Worm (Caenorhabditis elegans) whole organism, early embryonic: ENCODE data around the gene crn-2.
A peak's percentile ranks its signal among the peaks of the same experiment; 100 is the strongest.

Source experiments
- B0310.2 ChIP-seq: sonication (generic microtip); optimal IDR thresholded peaks from 2 replicates; lab custom pipeline; 2016; ENCODE audit warnings: mild to moderate bottlenecking, missing genetic modification characterization, missing compliant biosample characterization
- F13C5.2 ChIP-seq: sonication (generic microtip); optimal IDR thresholded peaks from 2 replicates; lab custom pipeline; 2017; ENCODE audit warnings: mild to moderate bottlenecking, missing genetic modification characterization, inconsistent platforms, missing compliant biosample characterization
- aly-1 ChIP-seq: sonication (generic microtip); optimal IDR thresholded peaks from 2 replicates; lab custom pipeline; 2016; ENCODE audit warnings: missing genetic modification characterization, missing compliant biosample characterization
- ama-1 ChIP-seq: fragments of 150-350 bp; optimal IDR thresholded peaks from 2 replicates; lab custom pipeline; 2014
- ceh-13 ChIP-seq: fragments of 200-800 bp; sonication (Bioruptor generic); optimal IDR thresholded peaks from 2 replicates; lab custom pipeline; 2018; ENCODE audit warnings: mild to moderate bottlenecking, missing genetic modification characterization, missing compliant biosample characterization
- ceh-36 ChIP-seq: sonication (generic microtip); optimal IDR thresholded peaks from 2 replicates; lab custom pipeline; 2016; ENCODE audit warnings: missing genetic modification characterization, inconsistent platforms, missing compliant biosample characterization
- ets-7 ChIP-seq: sonication (generic microtip); optimal IDR thresholded peaks from 2 replicates; lab custom pipeline; 2016; ENCODE audit warnings: missing genotype, missing genetic modification characterization, missing compliant biosample characterization
- flt-1 ChIP-seq: fragments of 200-800 bp; sonication (Bioruptor generic); IDR thresholded peaks from 2 replicates; pipeline ENCODE4 v1.3.6; 2022; ENCODE audit warnings: missing genetic modification characterization, missing compliant biosample characterization
- hmbx-1 ChIP-seq: sonication (generic microtip); optimal IDR thresholded peaks from 2 replicates; lab custom pipeline; 2016; ENCODE audit warnings: mild to moderate bottlenecking, missing genetic modification characterization, missing compliant biosample characterization
- hmg-4 ChIP-seq: fragments of 200-800 bp; sonication (Bioruptor generic); optimal IDR thresholded peaks from 2 replicates; lab custom pipeline; 2018; ENCODE audit warnings: mild to moderate bottlenecking, missing genetic modification characterization, missing compliant biosample characterization
- hnd-1 ChIP-seq: sonication (generic microtip); optimal IDR thresholded peaks from 2 replicates; lab custom pipeline; 2016; ENCODE audit warnings: missing genetic modification characterization, missing compliant biosample characterization
- pes-1 ChIP-seq: fragments of 200-800 bp; sonication (Bioruptor generic); IDR thresholded peaks from 2 replicates; pipeline ENCODE4 v1.3.6; 2022; ENCODE audit warnings: missing genetic modification reagents, missing genetic modification characterization, missing compliant biosample characterization
- scrt-1 ChIP-seq: fragments of 200-800 bp; sonication (Bioruptor generic); IDR thresholded peaks from 2 replicates; pipeline ENCODE4 v1.3.6; 2022; ENCODE audit warnings: missing genetic modification characterization, missing compliant biosample characterization
- sea-1 ChIP-seq: fragments of 200-800 bp; sonication (Bioruptor generic); conservative IDR thresholded peaks from 2 replicates; pipeline ENCODE4 v1.3.6; 2022; ENCODE audit warnings: missing genetic modification characterization, missing compliant biosample characterization
- tbx-11 ChIP-seq: fragments of 200-800 bp; sonication (Bioruptor generic); IDR thresholded peaks from 2 replicates; pipeline ENCODE4 v1.3.6; 2022; ENCODE audit warnings: missing genetic modification characterization, missing compliant biosample characterization
- tbx-37 ChIP-seq: fragments of 200-800 bp; sonication (Bioruptor generic); conservative IDR thresholded peaks from 2 replicates; pipeline ENCODE4 v1.3.6; 2022; ENCODE audit warnings: missing genetic modification reagents, missing genetic modification characterization, missing compliant biosample characterization
- tra-4 ChIP-seq: sonication (generic microtip); optimal IDR thresholded peaks from 2 replicates; lab custom pipeline; 2017; ENCODE audit warnings: missing genetic modification characterization, missing compliant biosample characterization

Gene crn-2

ce11 chrV:5576008-5576407 lies 18.4 kb upstream of the crn-2 start:
- TF ChIP-seq pes-1 (GFP tag; lab: Robert Waterston, UW) (no peak), tra-4 (tag; lab: Kevin White, UChicago) (no peak), ceh-13 (GFP tag; lab: Kevin White, UChicago) (no peak), B0310.2 (tag; lab: Kevin White, UChicago) (no peak), tbx-37 (GFP tag; lab: Robert Waterston, UW) (no peak), ets-7 (tag; lab: Kevin White, UChicago) (no peak), flt-1 (GFP tag; lab: Robert Waterston, UW) (no peak), F13C5.2 (tag; lab: Kevin White, UChicago) (no peak), tbx-11 (no peak), sea-1 (GFP tag; lab: Robert Waterston, UW) (no peak), hmbx-1 (tag; lab: Kevin White, UChicago) (no peak), hnd-1 (no peak), ama-1 (lab: Kevin White, UChicago) (no peak), scrt-1 (GFP tag; lab: Robert Waterston, UW) (no peak), aly-1 (tag; lab: Kevin White, UChicago) (no peak), hmg-4 (no peak)

- TF ChIP-seq scrt-1 (GFP tag; lab: Robert Waterston, UW) (no peak), aly-1 (tag; lab: Kevin White, UChicago) (no peak), tra-4 (tag; lab: Kevin White, UChicago) (no peak), sea-1 (GFP tag; lab: Robert Waterston, UW) (no peak), ceh-36 (no peak), ama-1 (lab: Kevin White, UChicago) (no peak), F13C5.2 (tag; lab: Kevin White, UChicago) (no peak), hmbx-1 (tag; lab: Kevin White, UChicago) (no peak), B0310.2 (tag; lab: Kevin White, UChicago) (no peak), tbx-37 (GFP tag; lab: Robert Waterston, UW) (no peak), tbx-11 (no peak), flt-1 (GFP tag; lab: Robert Waterston, UW) (no peak), hmg-4 (no peak), hnd-1 (no peak), pes-1 (GFP tag; lab: Robert Waterston, UW) (no peak), ceh-13 (GFP tag; lab: Kevin White, UChicago) (no peak)
Observed at ce11 chrV:5579666-5580065, 14.7 kb upstream of the crn-2 start.

DNA sequence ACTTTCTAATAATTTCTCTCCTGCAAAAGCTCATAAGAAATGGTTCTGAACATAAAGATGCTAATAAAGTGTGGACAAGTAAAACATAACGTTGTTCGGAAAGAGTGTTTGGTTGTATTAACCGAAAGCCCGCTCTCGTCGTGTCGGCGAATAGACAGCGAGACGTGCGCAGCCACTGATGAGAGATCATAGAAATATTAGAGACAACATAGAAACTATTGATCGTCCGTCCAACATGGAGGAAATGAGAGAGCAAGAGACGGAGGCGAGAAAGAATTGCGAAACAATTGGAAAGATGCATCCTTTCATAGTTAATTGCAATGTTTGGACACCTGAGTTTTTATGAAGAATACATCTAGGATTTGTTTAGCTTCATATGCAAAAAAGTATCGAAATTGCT lies 13.9 kb upstream of the crn-2 start:
- TF ChIP-seq ceh-36, result no peak
- peak; percentile 40 for TF ChIP-seq F13C5.2 (tag; lab: Kevin White, UChicago)

DNA sequence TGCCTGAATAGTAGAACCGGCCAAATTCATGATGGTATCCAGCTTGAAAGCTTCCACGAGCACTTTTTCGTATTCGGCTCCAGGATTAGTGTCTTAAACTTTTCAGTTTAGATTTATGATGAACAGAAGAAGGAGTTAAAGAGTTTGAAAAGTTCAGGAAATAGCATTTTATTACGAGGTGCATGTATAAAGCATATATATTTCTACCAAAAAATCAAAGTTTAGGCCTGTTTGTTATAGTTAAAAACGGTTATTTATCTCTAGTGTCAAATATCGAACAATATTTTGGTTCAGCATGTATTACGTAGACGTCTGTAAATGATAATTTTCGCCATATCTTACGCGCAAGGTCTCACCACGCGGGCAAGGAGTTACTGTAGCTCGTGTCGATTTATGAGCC lies 13.1 kb upstream of the crn-2 start, which contains the start of gene klc-2:
Gene klc-2 (minus strand): TSS at position 101 of the 400 bp plus-strand sequence.
- TF ChIP-seq tbx-11, result no peak
- no peak for TF ChIP-seq hmg-4
- TF ChIP-seq tra-4 (tag; lab: Kevin White, UChicago), result no peak
- TF ChIP-seq hmbx-1 (tag; lab: Kevin White, UChicago), result no peak
- no peak for TF ChIP-seq flt-1 (GFP tag; lab: Robert Waterston, UW)
- no peak for TF ChIP-seq tbx-37 (GFP tag; lab: Robert Waterston, UW)
- no peak for TF ChIP-seq ceh-13 (GFP tag; lab: Kevin White, UChicago)

DNA sequence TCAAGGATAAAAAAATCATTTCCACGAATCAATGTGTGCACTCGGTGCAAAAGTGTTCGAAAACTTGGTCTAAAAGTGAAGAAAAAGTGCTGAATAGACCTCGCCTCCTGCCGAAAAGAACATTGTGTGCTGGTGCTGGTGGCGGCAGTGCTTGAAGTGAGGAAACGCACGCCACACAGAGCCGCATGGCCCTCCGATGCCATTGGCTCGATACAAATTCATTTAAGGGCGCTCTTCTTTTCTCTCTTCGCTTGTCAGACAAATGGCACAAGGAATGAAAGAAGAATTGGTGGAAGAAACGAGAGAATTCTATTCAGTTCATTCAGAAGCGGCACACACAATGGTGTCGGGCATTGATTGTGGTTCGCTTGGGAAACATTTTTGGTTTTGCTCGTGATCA lies 12.1 kb upstream of the crn-2 start:
- TF ChIP-seq flt-1 (GFP tag; lab: Robert Waterston, UW), result no peak
- no peak for TF ChIP-seq hmg-4
- TF ChIP-seq ama-1 (lab: Kevin White, UChicago), result no peak
- no peak for TF ChIP-seq hmbx-1 (tag; lab: Kevin White, UChicago)

DNA sequence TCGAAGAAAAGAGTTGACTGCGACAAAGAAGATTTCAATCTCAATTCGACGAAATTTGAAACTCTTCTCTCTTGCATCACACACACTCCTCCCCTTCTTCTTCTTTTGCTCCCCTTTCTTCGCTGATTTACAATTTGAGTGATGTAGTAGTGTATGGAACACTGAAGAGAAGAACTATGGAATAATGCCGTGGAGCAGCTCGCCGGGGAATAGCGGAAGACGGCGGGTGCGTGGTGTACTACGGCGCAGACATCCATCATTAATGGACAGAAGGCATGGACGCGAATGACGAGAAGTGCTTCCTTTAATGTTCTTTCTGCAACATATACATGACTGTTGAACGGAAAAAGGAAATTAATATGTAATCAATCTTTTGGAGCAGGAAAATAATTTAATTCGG lies 11.6 kb upstream of the crn-2 start:
- TF ChIP-seq ets-7 (tag; lab: Kevin White, UChicago) (no peak), aly-1 (tag; lab: Kevin White, UChicago) (no peak), ceh-36 (no peak), B0310.2 (tag; lab: Kevin White, UChicago) (no peak), ceh-13 (GFP tag; lab: Kevin White, UChicago) (no peak), scrt-1 (GFP tag; lab: Robert Waterston, UW) (no peak), pes-1 (GFP tag; lab: Robert Waterston, UW) (no peak), tbx-11 (no peak), hnd-1 (no peak), ama-1 (lab: Kevin White, UChicago) (no peak), flt-1 (GFP tag; lab: Robert Waterston, UW) (no peak), hmg-4 (no peak), sea-1 (GFP tag; lab: Robert Waterston, UW) (no peak), tra-4 (tag; lab: Kevin White, UChicago) (no peak)

DNA sequence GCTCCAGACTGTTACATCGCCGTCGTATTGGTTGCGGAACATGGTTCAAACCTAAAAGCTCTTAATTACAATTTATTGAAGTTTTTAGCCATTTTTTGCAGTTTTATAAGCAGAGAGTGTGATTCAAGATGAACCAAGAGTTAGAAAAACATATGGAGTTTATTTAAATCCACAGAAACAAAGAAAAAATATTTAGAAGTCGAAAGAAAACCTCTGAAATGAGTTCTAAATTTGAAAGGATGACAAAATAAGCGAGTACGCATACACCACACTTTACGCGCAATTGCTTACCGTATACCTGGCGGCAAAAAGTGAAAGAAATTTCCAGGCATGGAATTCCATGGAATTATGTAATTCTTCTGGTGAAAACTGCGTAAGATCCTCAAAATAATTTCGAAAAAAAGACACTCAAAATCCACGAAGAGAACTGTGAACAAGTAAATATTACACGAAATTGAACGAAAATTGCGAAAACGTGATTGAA lies 10.1 kb upstream of the crn-2 start, which contains the start of gene pas-6:
Gene pas-6 (minus strand): TSS at position 51 of the 484 bp plus-strand sequence.
- TF ChIP-seq F13C5.2 (tag; lab: Kevin White, UChicago) (peak; percentile 24), ceh-36 (no peak)

DNA sequence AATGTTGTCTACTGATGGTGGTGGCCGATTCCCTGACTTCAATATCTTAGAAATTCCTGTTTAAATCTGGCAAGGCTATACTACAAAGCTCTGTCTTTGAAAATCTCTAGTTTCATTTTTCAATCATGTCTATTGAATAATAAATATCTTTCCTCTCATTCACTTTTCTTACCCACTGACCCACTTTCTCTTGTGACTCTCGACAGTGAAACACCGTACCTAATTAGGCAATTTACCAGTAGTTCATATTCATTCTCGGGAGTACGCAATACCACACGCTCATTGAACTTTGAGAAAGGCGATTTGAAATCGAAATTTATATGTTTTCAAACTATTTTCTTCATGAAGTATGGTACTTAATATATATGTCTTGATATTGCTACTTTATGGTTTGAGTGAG lies 9.6 kb upstream of the crn-2 start, which contains the start of gene CD4.11:
Gene CD4.11 (plus strand): TSS at position 301 of the 400 bp plus-strand sequence.
- TF ChIP-seq ceh-36, result no peak
- no peak for TF ChIP-seq tbx-11
- no peak for TF ChIP-seq flt-1 (GFP tag; lab: Robert Waterston, UW)
- no peak for TF ChIP-seq scrt-1 (GFP tag; lab: Robert Waterston, UW)
- no peak for TF ChIP-seq B0310.2 (tag; lab: Kevin White, UChicago)
- TF ChIP-seq hnd-1, result no peak
- TF ChIP-seq hmg-4, result no peak
- no peak for TF ChIP-seq ceh-13 (GFP tag; lab: Kevin White, UChicago)
